Worm (Caenorhabditis elegans): ENCODE results near the gene str-243.

DNA sequence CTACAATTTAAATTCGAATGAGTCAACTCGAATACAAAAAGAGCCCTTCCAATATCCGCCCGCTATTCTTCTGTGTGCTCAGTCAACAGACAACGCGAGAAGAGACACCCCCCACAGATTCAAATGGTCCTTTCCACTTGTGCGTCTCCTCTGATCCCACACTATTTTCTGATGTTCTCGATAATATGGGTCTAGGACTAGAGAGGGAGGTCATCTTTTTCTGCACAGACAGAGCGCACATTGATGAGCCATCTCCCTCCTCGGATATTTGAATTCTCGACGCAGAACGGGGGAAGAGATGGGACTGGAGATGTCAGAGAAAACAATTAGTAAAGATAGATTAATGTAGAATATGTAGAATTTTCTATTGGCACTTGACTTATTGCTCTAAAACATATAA lies 48.1 kb downstream of the str-243 start:
- TF ChIP-seq med-1 (GFP tag; optimal IDR thresholded peaks at IDR 0.05; ENCODE audit: insufficient read depth) (no peak), ztf-23 (GFP tag; IDR thresholded peaks at IDR 0.05) (no peak)

Data from whole organism, midembryonic.